Worm (Caenorhabditis elegans) whole organism, young adult: ENCODE data around the gene trxr-2.
"Not testable (repeated sequence)": the region's sequence is repeated elsewhere in the genome, so short reads cannot be mapped to it uniquely, and the experiment has no call there.

ENCODE experiments used
- B0035.1 ChIP-seq: sonication (generic microtip); optimal IDR thresholded peaks from 2 replicates; lab custom pipeline; 2016; ENCODE audit warnings: missing genetic modification characterization, mild to moderate bottlenecking, missing compliant biosample characterization, missing genotype, missing genetic modification reagents
- C17E4.6 ChIP-seq: fragments of 200-800 bp; sonication (Bioruptor generic); IDR thresholded peaks from 2 replicates; pipeline ENCODE4 v1.3.6; 2022; ENCODE audit warnings: missing genetic modification reagents, missing genetic modification characterization, missing compliant biosample characterization
- D2030.7 ChIP-seq: fragments of 200-800 bp; sonication (Bioruptor generic); IDR thresholded peaks from 2 replicates; pipeline ENCODE4 v1.3.6; 2022; ENCODE audit warnings: missing genetic modification reagents, missing genetic modification characterization, missing compliant biosample characterization
- F23B12.7 ChIP-seq: sonication (generic microtip); optimal IDR thresholded peaks from 2 replicates; lab custom pipeline; 2017; ENCODE audit warnings: missing genetic modification characterization, mild to moderate bottlenecking, missing compliant biosample characterization, antibody characterized with exemption, moderate library complexity; ENCODE audit not compliant: insufficient read depth
- F33H1.4 ChIP-seq: fragments of 200-800 bp; sonication (Bioruptor generic); IDR thresholded peaks from 2 replicates; pipeline ENCODE4 v1.3.6; 2022; ENCODE audit warnings: missing genetic modification reagents, missing genetic modification characterization, missing compliant biosample characterization
- F39B2.1 ChIP-seq: fragments of 200-800 bp; sonication (Bioruptor generic); IDR thresholded peaks from 2 replicates; pipeline ENCODE4 v1.3.6; 2022; ENCODE audit warnings: missing genetic modification reagents, missing genetic modification characterization, missing compliant biosample characterization
- F49E8.2 ChIP-seq: sonication (generic microtip); optimal IDR thresholded peaks from 3 replicates; lab custom pipeline; 2017; ENCODE audit warnings: missing genetic modification characterization, mild to moderate bottlenecking, missing compliant biosample characterization, antibody characterized with exemption, moderate library complexity; ENCODE audit not compliant: insufficient read depth
- F52B5.7 ChIP-seq: sonication (generic microtip); optimal IDR thresholded peaks from 2 replicates; lab custom pipeline; 2016; ENCODE audit warnings: mild to moderate bottlenecking, missing genetic modification characterization, missing compliant biosample characterization
- K11D2.4 ChIP-seq: fragments of 200-800 bp; sonication (Bioruptor generic); IDR thresholded peaks from 2 replicates; pipeline ENCODE4 v1.3.6; 2022; ENCODE audit warnings: missing genetic modification reagents, missing genetic modification characterization, missing compliant biosample characterization
- Y53G8AR.9 ChIP-seq: fragments of 200-800 bp; sonication (Bioruptor generic); conservative IDR thresholded peaks from 2 replicates; pipeline ENCODE4 v1.3.6; 2022; ENCODE audit warnings: missing genetic modification reagents, missing genetic modification characterization, missing compliant biosample characterization
- Y95B8A.8 ChIP-seq: fragments of 200-800 bp; sonication (Bioruptor generic); IDR thresholded peaks from 2 replicates; pipeline ENCODE4 v1.3.6; 2022; ENCODE audit warnings: missing genetic modification reagents, missing genetic modification characterization, missing compliant biosample characterization
- aptf-2 ChIP-seq: fragments of 200-800 bp; sonication (Bioruptor generic); conservative IDR thresholded peaks from 2 replicates; pipeline ENCODE4 v1.3.6; 2022; ENCODE audit warnings: missing genetic modification reagents, missing genetic modification characterization, missing compliant biosample characterization
- athp-1 ChIP-seq: sonication (generic microtip); optimal IDR thresholded peaks from 2 replicates; lab custom pipeline; 2017; ENCODE audit warnings: mild to moderate bottlenecking, missing genetic modification characterization, missing compliant biosample characterization
- attf-3 ChIP-seq: fragments of 200-800 bp; sonication (Bioruptor generic); conservative IDR thresholded peaks from 2 replicates; pipeline ENCODE4 v1.3.6; 2022; ENCODE audit warnings: missing genetic modification reagents, missing genetic modification characterization, missing compliant biosample characterization
- attf-5 ChIP-seq: fragments of 200-800 bp; sonication (Bioruptor generic); optimal IDR thresholded peaks from 2 replicates; lab custom pipeline; 2018; ENCODE audit warnings: mild to moderate bottlenecking, missing genetic modification characterization, missing compliant biosample characterization
- cebp-1 ChIP-seq, 2 experiments: fragments of 200-800 bp in 1 of 2; sonication (Bioruptor generic) in 1 of 2; sonication (generic microtip) in 1 of 2; IDR thresholded peaks in 1 of 2; optimal IDR thresholded peaks in 1 of 2; 2 replicates each; pipeline versions ENCODE4 v1.3.6 to Lab custom; 2017 to 2022; ENCODE audit warnings: missing compliant biosample characterization in 2 of 2, missing genetic modification characterization in 2 of 2, mild to moderate bottlenecking in 1 of 2, missing genetic modification reagents in 1 of 2, moderate library complexity in 1 of 2
- ceh-100 ChIP-seq: fragments of 200-800 bp; sonication (Bioruptor generic); IDR thresholded peaks from 2 replicates; pipeline ENCODE4 v1.3.6; 2022; ENCODE audit warnings: missing genetic modification reagents, missing genetic modification characterization, missing compliant biosample characterization
- ceh-91 ChIP-seq: fragments of 200-800 bp; sonication (Bioruptor generic); IDR thresholded peaks from 2 replicates; pipeline ENCODE4 v1.3.6; 2022; ENCODE audit warnings: missing genetic modification reagents, missing genetic modification characterization, missing compliant biosample characterization
- dox-1 ChIP-seq: fragments of 200-800 bp; sonication (Bioruptor generic); IDR thresholded peaks from 2 replicates; pipeline ENCODE4 v1.3.6; 2022; ENCODE audit warnings: missing genetic modification reagents, missing genetic modification characterization, missing compliant biosample characterization
- dpl-1 ChIP-seq: fragments of 150-350 bp; optimal IDR thresholded peaks from 2 replicates; lab custom pipeline; 2014; ENCODE audit warnings: missing biosample characterization, missing genetic modification reagents, missing genetic modification characterization
- efl-1 ChIP-seq: fragments of 150-350 bp; optimal IDR thresholded peaks from 2 replicates; lab custom pipeline; 2014; ENCODE audit warnings: missing biosample characterization, missing genetic modification reagents, missing genetic modification characterization
- egrh-3 ChIP-seq: fragments of 200-800 bp; sonication (Bioruptor generic); IDR thresholded peaks from 2 replicates; pipeline ENCODE4 v1.3.6; 2022; ENCODE audit warnings: missing genetic modification reagents, missing genetic modification characterization, missing compliant biosample characterization
- ekl-4 ChIP-seq: fragments of 200-800 bp; sonication (Bioruptor generic); IDR thresholded peaks from 2 replicates; pipeline ENCODE4 v1.3.6; 2022; ENCODE audit warnings: missing genetic modification reagents, missing genetic modification characterization, missing compliant biosample characterization
- him-1 ChIP-seq: sonication (generic microtip); optimal IDR thresholded peaks from 2 replicates; lab custom pipeline; 2016; ENCODE audit warnings: missing genotype, missing genetic modification reagents, missing genetic modification characterization, missing compliant biosample characterization
- hmg-1.2 ChIP-seq: fragments of 200-800 bp; sonication (Bioruptor generic); IDR thresholded peaks from 2 replicates; pipeline ENCODE4 v1.3.6; 2022; ENCODE audit warnings: missing genetic modification reagents, missing genetic modification characterization, missing compliant biosample characterization
- lag-1 ChIP-seq: fragments of 200-800 bp; sonication (Bioruptor generic); IDR thresholded peaks from 2 replicates; pipeline ENCODE4 v1.3.6; 2022; ENCODE audit warnings: missing genetic modification reagents, missing genetic modification characterization, missing compliant biosample characterization
- lin-35 ChIP-seq, 3 experiments: fragments of 150-350 bp in 2 of 3; sonication (generic microtip) in 1 of 3; optimal IDR thresholded peaks; 2 replicates each; lab custom pipeline; 2014 to 2018; ENCODE audit warnings: missing biosample characterization in 3 of 3, missing genetic modification characterization in 3 of 3, missing genetic modification reagents in 3 of 3
- lin-54 ChIP-seq: fragments of 200-800 bp; sonication (Bioruptor generic); optimal IDR thresholded peaks from 2 replicates; lab custom pipeline; 2018; ENCODE audit warnings: mild to moderate bottlenecking, missing genetic modification characterization, missing compliant biosample characterization
- lsl-1 ChIP-seq: fragments of 200-800 bp; sonication (Bioruptor generic); optimal IDR thresholded peaks from 2 replicates; lab custom pipeline; 2018; ENCODE audit warnings: mild to moderate bottlenecking, missing genetic modification characterization, moderate library complexity, missing compliant biosample characterization
- madf-6 ChIP-seq: fragments of 200-800 bp; sonication (Bioruptor generic); IDR thresholded peaks from 2 replicates; pipeline ENCODE4 v1.3.6; 2022; ENCODE audit warnings: missing genetic modification reagents, missing genetic modification characterization, missing compliant biosample characterization
- madf-8 ChIP-seq: fragments of 200-800 bp; sonication (Bioruptor generic); conservative IDR thresholded peaks from 2 replicates; pipeline ENCODE4 v1.3.6; 2022; ENCODE audit warnings: missing genetic modification reagents, missing genetic modification characterization, missing compliant biosample characterization
- mcd-1 ChIP-seq: fragments of 200-800 bp; sonication (Bioruptor generic); IDR thresholded peaks from 2 replicates; pipeline ENCODE4 v1.3.6; 2022; ENCODE audit warnings: missing genetic modification reagents, missing genetic modification characterization, missing compliant biosample characterization
- nfya-1 ChIP-seq: sonication (generic microtip); optimal IDR thresholded peaks from 2 replicates; lab custom pipeline; 2017; ENCODE audit warnings: antibody characterized with exemption, missing compliant biosample characterization, missing genetic modification characterization, borderline replicate concordance; ENCODE audit not compliant: insufficient read depth
- nfyb-1 ChIP-seq: fragments of 200-800 bp; sonication (Bioruptor generic); IDR thresholded peaks from 2 replicates; pipeline ENCODE4 v1.3.6; 2022; ENCODE audit warnings: missing genetic modification reagents, missing genetic modification characterization, missing compliant biosample characterization
- pbrm-1 ChIP-seq: fragments of 200-800 bp; sonication (Bioruptor generic); IDR thresholded peaks from 2 replicates; pipeline ENCODE4 v1.3.6; 2022; ENCODE audit warnings: missing genetic modification reagents, missing genetic modification characterization, missing compliant biosample characterization
- rcor-1 ChIP-seq: fragments of 200-800 bp; sonication (Bioruptor generic); IDR thresholded peaks from 2 replicates; pipeline ENCODE4 v1.3.6; 2022; ENCODE audit warnings: missing genetic modification reagents, missing genetic modification characterization, missing compliant biosample characterization
- rec-8 ChIP-seq, 2 experiments: sonication (generic microtip); optimal IDR thresholded peaks; 2 replicates each; lab custom pipeline; 2016; ENCODE audit warnings: mild to moderate bottlenecking in 2 of 2, missing genetic modification characterization in 2 of 2, missing genetic modification reagents in 2 of 2, missing genotype in 2 of 2, missing biosample characterization in 1 of 2, missing compliant biosample characterization in 1 of 2, moderate library complexity in 1 of 2
- rpc-1 ChIP-seq, 2 experiments: fragments of 150-350 bp in 1 of 2; sonication (generic microtip) in 1 of 2; optimal IDR thresholded peaks; 2 replicates each; lab custom pipeline; 2014 to 2018; ENCODE audit warnings: missing biosample characterization in 1 of 2, missing genetic modification characterization in 1 of 2, missing genetic modification reagents in 1 of 2, missing genotype in 1 of 2
- snpc-3.4 ChIP-seq: sonication (generic microtip); optimal IDR thresholded peaks from 2 replicates; lab custom pipeline; 2017; ENCODE audit warnings: missing genetic modification characterization, mild to moderate bottlenecking, missing compliant biosample characterization, antibody characterized with exemption, moderate library complexity, missing genotype, missing genetic modification reagents
- snpc-4 ChIP-seq, 5 experiments: fragments of 150-350 bp in 1 of 5; sonication (generic microtip) in 4 of 5; optimal IDR thresholded peaks; 2 replicates each; lab custom pipeline; 2014 to 2018; ENCODE audit warnings: missing genetic modification characterization in 5 of 5, missing biosample characterization in 3 of 5, antibody characterized with exemption in 2 of 5, mild to moderate bottlenecking in 2 of 5, missing compliant biosample characterization in 2 of 5, missing genotype in 2 of 5, moderate library complexity in 2 of 5, missing genetic modification reagents in 1 of 5
- tbp1 ChIP-seq: fragments of 200-800 bp; sonication (Bioruptor generic); optimal IDR thresholded peaks from 2 replicates; lab custom pipeline; 2018; ENCODE audit warnings: mild to moderate bottlenecking, missing genetic modification characterization, missing compliant biosample characterization
- xnd-1 ChIP-seq: sonication (generic microtip); optimal IDR thresholded peaks from 2 replicates; lab custom pipeline; 2016; ENCODE audit warnings: missing genotype, missing genetic modification reagents, missing genetic modification characterization, missing compliant biosample characterization
- ztf-18 ChIP-seq: sonication (generic microtip); optimal IDR thresholded peaks from 2 replicates; lab custom pipeline; 2016; ENCODE audit warnings: missing genotype, mild to moderate bottlenecking, missing genetic modification characterization, missing compliant biosample characterization
- ztf-26 ChIP-seq: sonication (generic microtip); optimal IDR thresholded peaks from 2 replicates; lab custom pipeline; 2017; ENCODE audit warnings: missing genetic modification characterization, missing compliant biosample characterization

trxr-2 gene

ce11 chrIII:8899767-8900166 is 13.8 kb upstream of the trxr-2 start:
- TF ChIP-seq snpc-4 (GFP tag; optimal IDR thresholded peaks at IDR 0.05; lab: Kevin White, UChicago), result no peak
- TF ChIP-seq snpc-4 (tag; optimal IDR thresholded peaks at IDR 0.05; lab: Kevin White, UChicago), result peak in 1 of 4 experiments; percentile 19
- TF ChIP-seq ceh-91, result peak; percentile 74
- peak; percentile 86 for TF ChIP-seq madf-6 (GFP tag; lab: Robert Waterston, UW)
- TF ChIP-seq lin-35 (GFP tag; optimal IDR thresholded peaks at IDR 0.05; lab: Kevin White, UChicago), result peak in 1 of 3 experiments; percentile 1
- peak; percentile 33 for TF ChIP-seq athp-1 (tag; lab: Kevin White, UChicago)
- no peak for TF ChIP-seq F52B5.7 (tag; lab: Kevin White, UChicago)
- TF ChIP-seq F33H1.4 (GFP tag; lab: Robert Waterston, UW), result peak; percentile 91
- TF ChIP-seq rcor-1 (GFP tag; lab: Robert Waterston, UW), result no peak
- peak; percentile 56; the same call in 1 of the 2 replicates for TF ChIP-seq nfyb-1 (GFP tag; lab: Robert Waterston, UW)
- peak; percentile 76 for TF ChIP-seq madf-8 (GFP tag; lab: Robert Waterston, UW)
- no peak for TF ChIP-seq lag-1 (GFP tag; lab: Robert Waterston, UW)
- TF ChIP-seq ztf-26 (tag; lab: Kevin White, UChicago), result no peak
- peak; percentile 78 for TF ChIP-seq snpc-3.4 (tag; lab: Kevin White, UChicago)
- no peak for TF ChIP-seq B0035.1 (tag; lab: Kevin White, UChicago)
- 0 out of 2 replicates have a peak, but pooled peaks have one; percentile 5 for TF ChIP-seq Y95B8A.8 (GFP tag; lab: Robert Waterston, UW)
- peak; percentile 31 for TF ChIP-seq attf-5
- TF ChIP-seq dox-1 (GFP tag; lab: Robert Waterston, UW), result peak; percentile 48
- peak; percentile 86 for TF ChIP-seq lsl-1 (GFP tag; lab: Kevin White, UChicago)
- TF ChIP-seq lin-54, result peak; percentile 62
- TF ChIP-seq efl-1 (GFP tag; lab: Kevin White, UChicago), result peak; percentile 83
- no peak for TF ChIP-seq ceh-100
- TF ChIP-seq F23B12.7 (tag; lab: Kevin White, UChicago), result peak; percentile 23
- TF ChIP-seq dpl-1 (GFP tag; lab: Kevin White, UChicago), result peak; percentile 73
- peak; percentile 16 for TF ChIP-seq him-1 (tag; lab: Kevin White, UChicago)
- peak; percentile 77 for TF ChIP-seq attf-3 (GFP tag; lab: Robert Waterston, UW)
- TF ChIP-seq rec-8 (tag; optimal IDR thresholded peaks at IDR 0.05; lab: Kevin White, UChicago), result no peak
- TF ChIP-seq rpc-1 (optimal IDR thresholded peaks at IDR 0.05; lab: Kevin White, UChicago), result no peak
- TF ChIP-seq rpc-1 (tag; optimal IDR thresholded peaks at IDR 0.05; lab: Kevin White, UChicago), result no peak
- TF ChIP-seq xnd-1 (tag; lab: Kevin White, UChicago), result peak; percentile 73
- TF ChIP-seq C17E4.6, result no peak
- no peak for TF ChIP-seq egrh-3
- peak; percentile 56; the same call in 1 of the 2 replicates for TF ChIP-seq D2030.7 (GFP tag; lab: Robert Waterston, UW)
- no peak for TF ChIP-seq F49E8.2 (tag; lab: Kevin White, UChicago)
- no peak for TF ChIP-seq K11D2.4 (GFP tag; lab: Robert Waterston, UW)
- TF ChIP-seq hmg-1.2 (GFP tag; lab: Robert Waterston, UW), result peak; percentile 11; the same call in 1 of the 2 replicates
- peak; percentile 43 for TF ChIP-seq ztf-18 (tag; lab: Kevin White, UChicago)
- TF ChIP-seq nfya-1 (tag; lab: Kevin White, UChicago), result no peak

- TF ChIP-seq snpc-4 (GFP tag; optimal IDR thresholded peaks at IDR 0.05; lab: Kevin White, UChicago); cebp-1 (GFP tag; IDR thresholded peaks at IDR 0.05; lab: Robert Waterston, UW): not testable (repeated sequence)
- TF ChIP-seq snpc-4 (tag; optimal IDR thresholded peaks at IDR 0.05; lab: Kevin White, UChicago), result peak in 1 of 4 experiments; percentile 39
- TF ChIP-seq madf-6 (GFP tag; lab: Robert Waterston, UW), result peak; percentile 69
- peak; percentile 39 for TF ChIP-seq tbp1 (GFP tag; lab: Kevin White, UChicago)
- TF ChIP-seq ekl-4 (GFP tag; lab: Robert Waterston, UW), result peak; percentile 79
- peak; percentile 99 for TF ChIP-seq F39B2.1 (GFP tag; lab: Robert Waterston, UW)
- 0 out of 2 replicates have a peak, but pooled peaks have one; percentile 45 for TF ChIP-seq Y53G8AR.9 (GFP tag; lab: Robert Waterston, UW)
- TF ChIP-seq pbrm-1 (GFP tag; lab: Robert Waterston, UW), result peak; percentile 90
- TF ChIP-seq cebp-1 (tag; optimal IDR thresholded peaks at IDR 0.05; lab: Kevin White, UChicago), result peak; percentile 3
- peak; percentile 69 for TF ChIP-seq F33H1.4 (GFP tag; lab: Robert Waterston, UW)
- peak; percentile 39; the same call in 1 of the 2 replicates for TF ChIP-seq D2030.7 (GFP tag; lab: Robert Waterston, UW)
- TF ChIP-seq nfyb-1 (GFP tag; lab: Robert Waterston, UW), result 0 out of 2 replicates have a peak, but pooled peaks have one; percentile 11
- TF ChIP-seq lsl-1 (GFP tag; lab: Kevin White, UChicago), result peak; percentile 12
- peak; percentile 56 for TF ChIP-seq mcd-1 (GFP tag; lab: Robert Waterston, UW)
- peak; percentile 55; the same call in 1 of the 2 replicates for TF ChIP-seq aptf-2 (GFP tag; lab: Robert Waterston, UW)
Observed at ce11 chrIII:8901078-8901477, 12.5 kb upstream of the trxr-2 start.
